Worm (Caenorhabditis elegans) whole organism, L2 larva: ENCODE data around the gene pgap-1.

Experiments used
- C34F6.9 ChIP-seq: fragments of 150-350 bp; optimal IDR thresholded peaks from 2 replicates; lab custom pipeline; 2014; ENCODE audit warnings: missing biosample characterization, missing genetic modification characterization
- F13H6.1 ChIP-seq: sonication (generic microtip); optimal IDR thresholded peaks from 2 replicates; lab custom pipeline; 2016; ENCODE audit warnings: missing genetic modification characterization, missing compliant biosample characterization
- R02D3.7 ChIP-seq: fragments of 150-350 bp; optimal IDR thresholded peaks from 2 replicates; lab custom pipeline; 2014; ENCODE audit warnings: missing biosample characterization, missing genetic modification characterization
- Y55F3AM.14 ChIP-seq: fragments of 200-800 bp; sonication (Bioruptor generic); optimal IDR thresholded peaks from 2 replicates; lab custom pipeline; 2018; ENCODE audit warnings: mild to moderate bottlenecking, missing genetic modification characterization, missing compliant biosample characterization
- ZK546.5 ChIP-seq: sonication (generic microtip); optimal IDR thresholded peaks from 2 replicates; lab custom pipeline; 2017; ENCODE audit warnings: missing biosample characterization, missing genetic modification characterization
- alr-1 ChIP-seq: fragments of 150-350 bp; optimal IDR thresholded peaks from 2 replicates; lab custom pipeline; 2014; ENCODE audit warnings: missing biosample characterization, missing genetic modification characterization
- aly-2 ChIP-seq: fragments of 150-350 bp; optimal IDR thresholded peaks from 2 replicates; lab custom pipeline; 2014; ENCODE audit warnings: missing biosample characterization, missing genetic modification characterization
- ama-1 ChIP-seq: fragments of 150-350 bp; optimal IDR thresholded peaks from 2 replicates; lab custom pipeline; 2018; ENCODE audit warnings: inconsistent platforms
- blmp-1 ChIP-seq: sonication (generic microtip); optimal IDR thresholded peaks from 2 replicates; lab custom pipeline; 2017; ENCODE audit warnings: missing genetic modification characterization, mild to moderate bottlenecking, missing compliant biosample characterization, antibody characterized with exemption, moderate library complexity; ENCODE audit not compliant: insufficient read depth
- ceh-16 ChIP-seq: fragments of 150-350 bp; optimal IDR thresholded peaks from 2 replicates; lab custom pipeline; 2014; ENCODE audit warnings: missing biosample characterization, missing genetic modification characterization
- ceh-82 ChIP-seq: fragments of 150-350 bp; optimal IDR thresholded peaks from 2 replicates; lab custom pipeline; 2014; ENCODE audit warnings: missing biosample characterization, missing genetic modification characterization
- crh-2 ChIP-seq: sonication (generic microtip); optimal IDR thresholded peaks from 2 replicates; lab custom pipeline; 2017; ENCODE audit warnings: missing biosample characterization, missing genetic modification characterization
- dmd-4 ChIP-seq: sonication (generic microtip); optimal IDR thresholded peaks from 2 replicates; lab custom pipeline; 2017; ENCODE audit warnings: missing biosample characterization, missing genetic modification characterization
- egl-27 ChIP-seq: sonication (generic microtip); optimal IDR thresholded peaks from 3 replicates; lab custom pipeline; 2017; ENCODE audit warnings: missing biosample characterization, missing genetic modification reagents, missing genetic modification characterization
- elt-1 ChIP-seq: fragments of 150-350 bp; optimal IDR thresholded peaks from 2 replicates; lab custom pipeline; 2014; ENCODE audit warnings: missing biosample characterization, missing genetic modification characterization
- elt-3 ChIP-seq: sonication (generic microtip); optimal IDR thresholded peaks from 2 replicates; lab custom pipeline; 2017; ENCODE audit warnings: missing biosample characterization, missing genetic modification characterization
- fos-1 ChIP-seq: fragments of 150-350 bp; optimal IDR thresholded peaks from 2 replicates; lab custom pipeline; 2014; ENCODE audit warnings: missing biosample characterization, missing genetic modification characterization
- gmeb-1 ChIP-seq: fragments of 150-350 bp; optimal IDR thresholded peaks from 2 replicates; lab custom pipeline; 2014; ENCODE audit warnings: missing biosample characterization, missing genetic modification characterization
- lin-11 ChIP-seq: fragments of 150-350 bp; sonication (generic microtip); optimal IDR thresholded peaks from 2 replicates; lab custom pipeline; 2014; ENCODE audit warnings: missing biosample characterization, missing genetic modification characterization, inconsistent platforms, mixed read lengths
- lin-13 ChIP-seq: fragments of 150-350 bp; optimal IDR thresholded peaks from 2 replicates; lab custom pipeline; 2014; ENCODE audit warnings: missing biosample characterization, missing genetic modification reagents, missing genetic modification characterization
- lin-39 ChIP-seq: fragments of 150-350 bp; optimal IDR thresholded peaks from 2 replicates; lab custom pipeline; 2014; ENCODE audit warnings: missing biosample characterization, missing genetic modification reagents, missing genetic modification characterization
- lsy-2 ChIP-seq, 2 experiments: fragments of 150-350 bp in 1 of 2; sonication (generic microtip) in 1 of 2; optimal IDR thresholded peaks; 2 replicates each; lab custom pipeline; 2014 to 2017; ENCODE audit warnings: missing biosample characterization in 2 of 2, missing genetic modification characterization in 2 of 2
- mab-5 ChIP-seq: fragments of 150-350 bp; optimal IDR thresholded peaks from 2 replicates; lab custom pipeline; 2014; ENCODE audit warnings: missing biosample characterization, missing genetic modification characterization
- mbf-1 ChIP-seq: sonication (generic microtip); optimal IDR thresholded peaks from 2 replicates; lab custom pipeline; 2017; ENCODE audit warnings: missing biosample characterization, missing genetic modification characterization
- mdl-1 ChIP-seq, 2 experiments: fragments of 150-350 bp in 1 of 2; sonication (generic microtip) in 1 of 2; optimal IDR thresholded peaks; 2 replicates each; lab custom pipeline; 2017; ENCODE audit warnings: missing biosample characterization in 2 of 2, missing genetic modification characterization in 2 of 2
- nhr-10 ChIP-seq: sonication (generic microtip); optimal IDR thresholded peaks from 2 replicates; lab custom pipeline; 2017; ENCODE audit warnings: missing biosample characterization, missing genetic modification characterization
- nhr-11 ChIP-seq: fragments of 150-350 bp; optimal IDR thresholded peaks from 2 replicates; lab custom pipeline; 2014; ENCODE audit warnings: missing biosample characterization, missing genetic modification characterization
- nhr-12 ChIP-seq: fragments of 150-350 bp; optimal IDR thresholded peaks from 2 replicates; lab custom pipeline; 2014; ENCODE audit warnings: missing biosample characterization, missing genetic modification characterization
- nhr-129 ChIP-seq: fragments of 150-350 bp; optimal IDR thresholded peaks from 2 replicates; lab custom pipeline; 2014; ENCODE audit warnings: missing biosample characterization, missing genetic modification characterization
- nhr-21 ChIP-seq: fragments of 150-350 bp; optimal IDR thresholded peaks from 2 replicates; lab custom pipeline; 2014; ENCODE audit warnings: missing biosample characterization, missing genetic modification characterization
- nhr-23 ChIP-seq: fragments of 150-350 bp; optimal IDR thresholded peaks from 2 replicates; lab custom pipeline; 2014; ENCODE audit warnings: missing biosample characterization, missing genetic modification reagents, missing genetic modification characterization
- nhr-237 ChIP-seq: fragments of 150-350 bp; optimal IDR thresholded peaks from 2 replicates; lab custom pipeline; 2014; ENCODE audit warnings: missing biosample characterization, missing genetic modification characterization
- nhr-25 ChIP-seq: fragments of 150-350 bp; sonication (generic microtip); optimal IDR thresholded peaks from 3 replicates; lab custom pipeline; 2014; ENCODE audit warnings: missing biosample characterization, missing genetic modification characterization
- nhr-6 ChIP-seq: fragments of 150-350 bp; optimal IDR thresholded peaks from 2 replicates; lab custom pipeline; 2014; ENCODE audit warnings: missing biosample characterization, missing genetic modification characterization
- nhr-77 ChIP-seq: fragments of 150-350 bp; optimal IDR thresholded peaks from 2 replicates; lab custom pipeline; 2014; ENCODE audit warnings: missing biosample characterization, missing genetic modification characterization
- peb-1 ChIP-seq: fragments of 150-350 bp; optimal IDR thresholded peaks from 2 replicates; lab custom pipeline; 2014; ENCODE audit warnings: missing biosample characterization, missing genetic modification characterization
- sem-4 ChIP-seq: fragments of 150-350 bp; optimal IDR thresholded peaks from 2 replicates; lab custom pipeline; 2014; ENCODE audit warnings: missing biosample characterization, missing genetic modification reagents, missing genetic modification characterization
- skn-1 ChIP-seq: sonication (generic microtip); optimal IDR thresholded peaks from 2 replicates; lab custom pipeline; 2017; ENCODE audit warnings: missing biosample characterization, missing genetic modification characterization
- sma-3 ChIP-seq: sonication (generic microtip); optimal IDR thresholded peaks from 2 replicates; lab custom pipeline; 2016; ENCODE audit warnings: missing genetic modification reagents, missing genetic modification characterization, missing compliant biosample characterization
- sma-9 ChIP-seq, 2 experiments: fragments of 150-350 bp in 1 of 2; sonication (generic microtip) in 1 of 2; optimal IDR thresholded peaks; 2 replicates each; lab custom pipeline; 2014 to 2016; ENCODE audit warnings: missing genetic modification characterization in 2 of 2, mild to moderate bottlenecking in 1 of 2, missing biosample characterization in 1 of 2, missing compliant biosample characterization in 1 of 2, missing genetic modification reagents in 1 of 2, moderate library complexity in 1 of 2
- snpc-4 ChIP-seq: fragments of 150-350 bp; optimal IDR thresholded peaks from 2 replicates; lab custom pipeline; 2014; ENCODE audit warnings: missing biosample characterization, missing genetic modification characterization
- unc-39 ChIP-seq: fragments of 150-350 bp; optimal IDR thresholded peaks from 2 replicates; lab custom pipeline; 2014; ENCODE audit warnings: missing biosample characterization, missing genetic modification characterization
- unc-55 ChIP-seq: fragments of 150-350 bp; sonication (generic microtip); optimal IDR thresholded peaks from 3 replicates; lab custom pipeline; 2014; ENCODE audit warnings: missing biosample characterization, missing genetic modification reagents, missing genetic modification characterization
- unc-62 ChIP-seq: fragments of 150-350 bp; optimal IDR thresholded peaks from 2 replicates; lab custom pipeline; 2014; ENCODE audit warnings: missing biosample characterization, missing genetic modification reagents, missing genetic modification characterization
- zag-1 ChIP-seq: fragments of 150-350 bp; optimal IDR thresholded peaks from 2 replicates; lab custom pipeline; 2014; ENCODE audit warnings: missing biosample characterization, missing genetic modification characterization
- ztf-1 ChIP-seq: fragments of 200-800 bp; sonication (Bioruptor generic); conservative IDR thresholded peaks from 2 replicates; pipeline ENCODE4 v1.3.6; 2022; ENCODE audit warnings: missing genetic modification characterization, missing compliant biosample characterization
- ztf-11 ChIP-seq: sonication (generic microtip); optimal IDR thresholded peaks from 2 replicates; lab custom pipeline; 2017; ENCODE audit warnings: missing biosample characterization, missing genetic modification characterization
- ztf-4 ChIP-seq: fragments of 150-350 bp; optimal IDR thresholded peaks from 2 replicates; lab custom pipeline; 2014; ENCODE audit warnings: missing biosample characterization, missing genetic modification characterization

pgap-1 gene

ce11 chrV:11241580-11241979 lies at the start of gene pgap-1:
TSS of gene pgap-1 (plus strand) at chrV:11241880.
- TF ChIP-seq fos-1 (tag; lab: Kevin White, UChicago) = no peak
- no peak for TF ChIP-seq nhr-237
- no peak for TF ChIP-seq mab-5

ce11 chrV:11196109-11196508 lies 45.6 kb upstream of the pgap-1 start, which contains the start of gene clc-6:
TSS of gene clc-6 (minus strand) at chrV:11196209.
- TF ChIP-seq sma-9 (GFP tag; optimal IDR thresholded peaks at IDR 0.05; lab: Kevin White, UChicago) = no peak
- no peak for TF ChIP-seq sma-9 (tag; optimal IDR thresholded peaks at IDR 0.05; lab: Kevin White, UChicago)
- TF ChIP-seq unc-39 (tag; lab: Kevin White, UChicago) = no peak
- no peak for TF ChIP-seq C34F6.9
- no peak for TF ChIP-seq ztf-11 (tag; lab: Kevin White, UChicago)
- TF ChIP-seq nhr-77 = no peak
- no peak for TF ChIP-seq ztf-4 (tag; lab: Kevin White, UChicago)
- no peak for TF ChIP-seq mbf-1 (tag; lab: Kevin White, UChicago)
- TF ChIP-seq nhr-23 (tag; lab: Kevin White, UChicago) = no peak
- no peak for TF ChIP-seq lin-13 (GFP tag; lab: Kevin White, UChicago)
- TF ChIP-seq ZK546.5 (tag; lab: Kevin White, UChicago) = no peak
- TF ChIP-seq nhr-12 (tag; lab: Kevin White, UChicago) = no peak

DNA sequence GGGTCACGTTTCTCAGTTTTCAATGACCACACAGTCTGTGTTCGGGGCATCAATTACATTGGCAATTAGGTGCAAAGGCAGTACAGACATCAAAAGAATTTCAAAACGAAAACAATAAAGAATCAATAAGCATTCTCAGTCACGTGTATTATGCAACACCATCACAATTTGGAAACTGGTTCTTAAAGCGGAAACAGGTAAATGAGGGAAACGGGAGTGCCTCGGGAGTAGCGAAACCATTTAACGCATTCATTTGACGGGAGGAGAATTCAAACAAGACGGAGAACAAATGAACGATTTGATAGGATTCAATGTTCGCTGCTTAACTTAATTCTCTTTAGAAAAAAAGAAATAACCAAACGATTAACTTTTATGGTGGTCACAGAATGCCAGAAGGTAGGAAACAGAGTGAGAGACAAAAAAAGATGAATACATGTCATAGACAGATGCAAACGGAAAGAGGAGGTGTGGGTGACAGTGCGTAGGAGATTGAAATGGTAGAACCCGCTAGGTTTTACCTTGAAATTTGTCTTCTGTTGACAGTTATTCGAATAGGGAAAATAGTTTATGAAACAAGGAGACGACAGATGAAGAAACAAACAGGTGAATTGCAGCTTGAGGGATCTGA lies 44.9 kb upstream of the pgap-1 start:
- TF ChIP-seq nhr-10 (no peak), mab-5 (no peak), zag-1 (tag; lab: Kevin White, UChicago) (no peak), nhr-23 (tag; lab: Kevin White, UChicago) (no peak), lin-11 (tag; lab: Kevin White, UChicago) (no peak), Y55F3AM.14 (GFP tag; lab: Kevin White, UChicago) (no peak), nhr-6 (peak; percentile 31), ztf-1 (no peak), nhr-25 (tag; lab: Kevin White, UChicago) (peak; percentile 72), ztf-11 (tag; lab: Kevin White, UChicago) (no peak), R02D3.7 (tag; lab: Kevin White, UChicago) (no peak), skn-1 (tag; lab: Kevin White, UChicago) (no peak), gmeb-1 (tag; lab: Kevin White, UChicago) (no peak), lsy-2 (tag; optimal IDR thresholded peaks at IDR 0.05; lab: Kevin White, UChicago) (no peak), ZK546.5 (tag; lab: Kevin White, UChicago) (no peak), mdl-1 (tag; optimal IDR thresholded peaks at IDR 0.05; lab: Kevin White, UChicago) (no peak), ztf-4 (tag; lab: Kevin White, UChicago) (no peak), nhr-77 (no peak), egl-27 (tag; lab: Kevin White, UChicago) (no peak), F13H6.1 (tag; lab: Kevin White, UChicago) (peak; percentile 30), blmp-1 (tag; lab: Kevin White, UChicago) (peak; percentile 8), unc-39 (tag; lab: Kevin White, UChicago) (no peak), fos-1 (tag; lab: Kevin White, UChicago) (peak; percentile 5), elt-3 (no peak), unc-55 (GFP tag; lab: Kevin White, UChicago) (no peak), ceh-16 (tag; lab: Kevin White, UChicago) (peak; percentile 46), nhr-237 (no peak), elt-1 (tag; lab: Kevin White, UChicago) (no peak), ama-1 (lab: Kevin White, UChicago) (no peak), sma-9 (GFP tag; optimal IDR thresholded peaks at IDR 0.05; lab: Kevin White, UChicago) (peak; percentile 49), sma-9 (tag; optimal IDR thresholded peaks at IDR 0.05; lab: Kevin White, UChicago) (no peak), nhr-11 (tag; lab: Kevin White, UChicago) (no peak), sem-4 (tag; lab: Kevin White, UChicago) (peak; percentile 41), aly-2 (tag; lab: Kevin White, UChicago) (no peak), sma-3 (GFP tag; lab: Kevin White, UChicago) (no peak), nhr-12 (tag; lab: Kevin White, UChicago) (no peak), alr-1 (tag; lab: Kevin White, UChicago) (no peak), peb-1 (tag; lab: Kevin White, UChicago) (no peak), mbf-1 (tag; lab: Kevin White, UChicago) (no peak), nhr-129 (tag; lab: Kevin White, UChicago) (peak; percentile 31), ceh-82 (tag; lab: Kevin White, UChicago) (no peak), crh-2 (tag; lab: Kevin White, UChicago) (peak; percentile 45), lin-13 (GFP tag; lab: Kevin White, UChicago) (no peak), unc-62 (GFP tag; lab: Kevin White, UChicago) (no peak), snpc-4 (tag; lab: Kevin White, UChicago) (no peak), C34F6.9 (no peak), nhr-21 (no peak), dmd-4 (tag; lab: Kevin White, UChicago) (no peak), lin-39 (tag; lab: Kevin White, UChicago) (no peak)
